Fruit fly (Drosophila melanogaster) whole organism, larva: Measurements from ENCODE around the gene CG11889.

Experiments used
- noc ChIP-seq: fragments of 200-800 bp; sonication (Bioruptor generic); optimal IDR thresholded peaks from 3 replicates; lab custom pipeline; 2019; ENCODE audit warnings: missing biosample characterization, mild to moderate bottlenecking, missing genetic modification characterization, moderate library complexity

CG11889 gene

dm6 chr3R:25258628-25259240 lies 11.3 kb upstream of the CG11889 start, which contains the start of gene CG11857:
Gene CG11857, plus strand, starts transcription at chr3R:25258898.
- peak; percentile 95 for TF ChIP-seq noc

- TF ChIP-seq noc = no peak
Observed at dm6 chr3R:25260670-25261069, 9.3 kb upstream of the CG11889 start.

dm6 chr3R:25262322-25262761 lies 7.7 kb upstream of the CG11889 start, which contains the start of the genes Kdsr and CG11858:
Gene Kdsr, minus strand, starts transcription at chr3R:25262498.
Gene CG11858, plus strand, starts transcription at chr3R:25262741.
- peak; percentile 79 for TF ChIP-seq noc

dm6 chr3R:25265589-25266201 lies 4.3 kb upstream of the CG11889 start, which contains the start of the genes GlnRS and RIOK2:
Gene GlnRS, minus strand, starts transcription at chr3R:25265721.
Gene RIOK2, plus strand, starts transcription at chr3R:25265844.
- TF ChIP-seq noc = peak; percentile 5

- TF ChIP-seq noc = no peak
Observed at dm6 chr3R:25266751-25267150, 3.3 kb upstream of the CG11889 start.

- no peak for TF ChIP-seq noc
Observed at dm6 chr3R:25273537-25273936, 3.5 kb downstream of the CG11889 start, which contains the start of gene CG11878. Gene CG11878, plus strand, starts transcription at chr3R:25273837.

dm6 chr3R:25275276-25275675 lies 5.3 kb downstream of the CG11889 start:
- TF ChIP-seq noc = peak; percentile 48

dm6 chr3R:25277112-25277511 lies 7.1 kb downstream of the CG11889 start, which contains the start of gene CG10513:
Gene CG10513, minus strand, starts transcription at chr3R:25277212.
- no peak for TF ChIP-seq noc

dm6 chr3R:25279796-25280350 lies 9.9 kb downstream of the CG11889 start, which contains the start of gene CG10514:
Gene CG10514, minus strand, starts transcription at chr3R:25279846.
- TF ChIP-seq noc = peak; percentile 65

dm6 chr3R:25281165-25281564 lies 11.2 kb downstream of the CG11889 start, which contains the start of gene CG11892:
Gene CG11892, plus strand, starts transcription at chr3R:25281548.
- peak; percentile 84 for TF ChIP-seq noc

dm6 chr3R:25283209-25283670 lies 13.2 kb downstream of the CG11889 start, which contains the start of gene CG31300:
Gene CG31300, plus strand, starts transcription at chr3R:25283620.
- no peak for TF ChIP-seq noc

dm6 chr3R:25285173-25285572 lies 15.2 kb downstream of the CG11889 start, which contains the start of gene CG31104:
Gene CG31104, plus strand, starts transcription at chr3R:25285473.
- TF ChIP-seq noc = no peak

- no peak for TF ChIP-seq noc
Observed at dm6 chr3R:25287128-25287527, 17.1 kb downstream of the CG11889 start, which contains the start of gene CG13658. Gene CG13658, plus strand, starts transcription at chr3R:25287474.

- no peak for TF ChIP-seq noc
Observed at dm6 chr3R:25289589-25289988, 19.6 kb downstream of the CG11889 start, which contains the start of gene CG11893. Gene CG11893, plus strand, starts transcription at chr3R:25289889.

- TF ChIP-seq noc = peak; percentile 59
Observed at dm6 chr3R:25292864-25293284, 22.9 kb downstream of the CG11889 start, which contains the start of gene CG31098. Gene CG31098, minus strand, starts transcription at chr3R:25292977.

- TF ChIP-seq noc = peak; percentile 65
Observed at dm6 chr3R:25295320-25296020, 25.5 kb downstream of the CG11889 start, which contains the start of gene CG31102. Gene CG31102, minus strand, starts transcription at chr3R:25295594.
